Worm (Caenorhabditis elegans) whole organism, midembryonic: ENCODE data around the gene str-252.

Experiments
- cog-1 ChIP-seq: sonication (generic microtip); optimal IDR thresholded peaks from 2 replicates; lab custom pipeline; 2016; ENCODE audit warnings: missing genetic modification characterization, missing compliant biosample characterization
- tab-1 ChIP-seq: fragments of 200-800 bp; sonication (Bioruptor generic); IDR thresholded peaks from 2 replicates; pipeline ENCODE4 v1.3.6; 2022; ENCODE audit warnings: missing genetic modification characterization, missing compliant biosample characterization

DNA sequence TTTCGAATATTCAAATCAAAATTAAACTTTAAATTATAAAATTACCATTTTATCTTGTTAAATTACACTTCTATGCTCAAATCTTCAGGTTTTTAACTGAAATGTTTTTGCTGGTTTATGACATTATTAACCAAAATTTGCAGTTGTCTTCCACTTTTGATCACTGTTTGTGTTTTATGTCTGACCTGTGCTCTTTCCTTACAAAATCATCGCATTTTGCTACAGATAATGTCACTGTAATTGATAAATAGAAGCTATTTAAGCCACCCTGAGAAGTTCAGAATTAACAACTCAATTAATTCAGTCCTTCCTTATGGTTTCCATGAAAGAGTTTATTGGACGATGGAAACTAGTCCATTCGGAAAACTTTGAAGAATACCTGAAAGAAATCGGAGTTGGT lies 25.8 kb upstream of the str-252 start, which contains the start of gene lbp-8:
- no peak for TF ChIP-seq cog-1 (tag; lab: Kevin White, UChicago)
- TF ChIP-seq tab-1 (GFP tag; lab: Robert Waterston, UW) = no peak
